Worm (Caenorhabditis elegans): ENCODE measurements around the gene tag-123.

ce11 chrX:8460958-8461357 is 39.1 kb upstream of the tag-123 start:
- TF ChIP-seq ceh-13 (GFP tag; optimal IDR thresholded peaks at IDR 0.05) (no peak), ama-1 (optimal IDR thresholded peaks at IDR 0.05) (no peak), ceh-36 (tag; optimal IDR thresholded peaks at IDR 0.05) (no peak), flt-1 (GFP tag; IDR thresholded peaks at IDR 0.05) (no peak), tbx-37 (GFP tag; conservative IDR thresholded peaks at IDR 0.05) (no peak), hmg-4 (GFP tag; optimal IDR thresholded peaks at IDR 0.05) (no peak), pes-1 (GFP tag; IDR thresholded peaks at IDR 0.05) (no peak), sea-1 (GFP tag; conservative IDR thresholded peaks at IDR 0.05) (no peak), B0310.2 (tag; optimal IDR thresholded peaks at IDR 0.05) (no peak), scrt-1 (GFP tag; IDR thresholded peaks at IDR 0.05) (no peak), tbx-11 (GFP tag; IDR thresholded peaks at IDR 0.05) (no peak)

Measured in whole organism, early embryonic.